Worm (Caenorhabditis elegans): ENCODE results near the gene cid-1.
A peak's percentile ranks its signal among the peaks of the same experiment; 100 is the strongest.

- TF ChIP-seq elt-2 (tag; optimal IDR thresholded peaks at IDR 0.05) (peak; percentile 52), nhr-77 (tag; optimal IDR thresholded peaks at IDR 0.05) (no peak), unc-62 (GFP tag; optimal IDR thresholded peaks at IDR 0.05) (no peak), elt-1 (tag; optimal IDR thresholded peaks at IDR 0.05) (no peak), fkh-10 (GFP tag; optimal IDR thresholded peaks at IDR 0.05) (no peak), nhr-237 (tag; optimal IDR thresholded peaks at IDR 0.05) (no peak), lin-39 (tag; optimal IDR thresholded peaks at IDR 0.05) (no peak), pqm-1 (tag; optimal IDR thresholded peaks at IDR 0.05) (no peak)
Measured at ce11 chrIII:5196298-5197045, 22.8 kb downstream of the cid-1 start.

All from whole organism, L3 larva.